Worm (Caenorhabditis elegans) whole organism, L1 larva: ENCODE results near the gene hlh-32.
"Not testable (repeated sequence)": the region's sequence is repeated elsewhere in the genome, so short reads cannot be mapped to it uniquely, and the experiment has no call there.

Experiments
- C04F5.9 ChIP-seq: sonication (generic microtip); optimal IDR thresholded peaks from 2 replicates; lab custom pipeline; 2016; ENCODE audit warnings: missing genetic modification characterization, missing compliant biosample characterization
- C34B4.2 ChIP-seq: sonication (generic microtip); optimal IDR thresholded peaks from 2 replicates; lab custom pipeline; 2017; ENCODE audit warnings: mild to moderate bottlenecking, missing genetic modification characterization, missing compliant biosample characterization
- Y116A8C.19 ChIP-seq: sonication (generic microtip); optimal IDR thresholded peaks from 2 replicates; lab custom pipeline; 2016; ENCODE audit warnings: missing compliant biosample characterization, missing genetic modification characterization, borderline replicate concordance
- ama-1 ChIP-seq: fragments of 150-350 bp; optimal IDR thresholded peaks from 2 replicates; lab custom pipeline; 2014
- ceh-63 ChIP-seq: fragments of 200-800 bp; sonication (Bioruptor generic); optimal IDR thresholded peaks from 2 replicates; lab custom pipeline; 2018; ENCODE audit warnings: mild to moderate bottlenecking, missing genetic modification characterization, missing compliant biosample characterization
- ces-1 ChIP-seq: fragments of 150-350 bp; optimal IDR thresholded peaks from 2 replicates; lab custom pipeline; 2014; ENCODE audit warnings: missing biosample characterization, missing genetic modification reagents, missing genetic modification characterization
- efl-1 ChIP-seq, 4 experiments: fragments of 150-350 bp; optimal IDR thresholded peaks in 3 of 4; peaks in 1 of 4; 1 replicate in 1 of 4; 2 replicates in 3 of 4; lab custom pipeline; 2014; ENCODE audit warnings: missing biosample characterization in 2 of 4, missing genetic modification characterization in 2 of 4, missing genetic modification reagents in 2 of 4
- efl-3 ChIP-seq: fragments of 200-800 bp; sonication (Bioruptor generic); optimal IDR thresholded peaks from 2 replicates; lab custom pipeline; 2018; ENCODE audit warnings: mild to moderate bottlenecking, missing genetic modification characterization, missing compliant biosample characterization
- egl-13 ChIP-seq: sonication (generic microtip); optimal IDR thresholded peaks from 2 replicates; lab custom pipeline; 2016; ENCODE audit warnings: missing genotype, missing genetic modification reagents, missing genetic modification characterization, missing compliant biosample characterization
- egl-27 ChIP-seq, 2 experiments: fragments of 150-350 bp in 1 of 2; sonication (generic microtip); optimal IDR thresholded peaks; 3 replicates each; lab custom pipeline; 2017 to 2018; ENCODE audit warnings: missing biosample characterization in 2 of 2, missing genetic modification characterization in 2 of 2, missing genetic modification reagents in 2 of 2
- elt-2 ChIP-seq: sonication (generic microtip); optimal IDR thresholded peaks from 2 replicates; lab custom pipeline; 2016; ENCODE audit warnings: missing genetic modification characterization, mild to moderate bottlenecking, inconsistent platforms, missing compliant biosample characterization, missing genetic modification reagents
- ets-5 ChIP-seq: fragments of 200-800 bp; sonication (Bioruptor generic); IDR thresholded peaks from 2 replicates; pipeline ENCODE4 v1.3.6; 2022; ENCODE audit warnings: missing genetic modification characterization, missing compliant biosample characterization
- fkh-10 ChIP-seq: sonication (generic microtip); optimal IDR thresholded peaks from 2 replicates; lab custom pipeline; 2017; ENCODE audit warnings: missing biosample characterization, missing genetic modification reagents, missing genetic modification characterization
- fkh-8 ChIP-seq: sonication (generic microtip); optimal IDR thresholded peaks from 2 replicates; lab custom pipeline; 2016; ENCODE audit warnings: mild to moderate bottlenecking, missing genetic modification characterization, missing compliant biosample characterization
- grh-1 ChIP-seq: fragments of 200-800 bp; sonication (Bioruptor generic); IDR thresholded peaks from 2 replicates; pipeline ENCODE4 v1.3.6; 2022; ENCODE audit warnings: missing genetic modification reagents, missing genetic modification characterization, missing compliant biosample characterization
- irx-1 ChIP-seq: sonication (generic microtip); optimal IDR thresholded peaks from 2 replicates; lab custom pipeline; 2016; ENCODE audit warnings: missing genetic modification characterization, missing compliant biosample characterization
- isw-1 ChIP-seq: fragments of 200-800 bp; sonication (Bioruptor generic); IDR thresholded peaks from 2 replicates; pipeline ENCODE4 v1.3.6; 2022; ENCODE audit warnings: missing genetic modification characterization, missing compliant biosample characterization
- jun-1 ChIP-seq: fragments of 150-350 bp; optimal IDR thresholded peaks from 2 replicates; lab custom pipeline; 2014; ENCODE audit warnings: missing biosample characterization, missing genetic modification reagents, missing genetic modification characterization
- lin-14 ChIP-seq: fragments of 200-800 bp; sonication (Bioruptor generic); optimal IDR thresholded peaks from 2 replicates; lab custom pipeline; 2018; ENCODE audit warnings: mild to moderate bottlenecking, missing genetic modification characterization, moderate library complexity, missing compliant biosample characterization
- lin-35 ChIP-seq, 2 experiments: fragments of 150-350 bp; optimal IDR thresholded peaks; 2 replicates each; lab custom pipeline; 2014; ENCODE audit warnings: missing biosample characterization in 2 of 2, missing genetic modification characterization in 2 of 2, missing genetic modification reagents in 2 of 2
- lir-3 ChIP-seq: sonication (generic microtip); optimal IDR thresholded peaks from 2 replicates; lab custom pipeline; 2016; ENCODE audit warnings: mild to moderate bottlenecking, missing genetic modification characterization, moderate library complexity, missing compliant biosample characterization; ENCODE audit not compliant: poor library complexity
- lsy-2 ChIP-seq, 2 experiments: fragments of 150-350 bp; optimal IDR thresholded peaks; 2 replicates each; lab custom pipeline; 2014; ENCODE audit warnings: missing biosample characterization in 2 of 2, missing genetic modification characterization in 2 of 2
- mdl-1 ChIP-seq, 2 experiments: fragments of 150-350 bp; optimal IDR thresholded peaks; 2 replicates each; lab custom pipeline; 2014 to 2017; ENCODE audit warnings: missing biosample characterization in 2 of 2, missing genetic modification characterization in 2 of 2, inconsistent platforms in 1 of 2
- mef-2 ChIP-seq: fragments of 150-350 bp; optimal IDR thresholded peaks from 2 replicates; lab custom pipeline; 2014; ENCODE audit warnings: missing biosample characterization, missing genetic modification characterization
- nhr-12 ChIP-seq: sonication (generic microtip); optimal IDR thresholded peaks from 2 replicates; lab custom pipeline; 2017; ENCODE audit warnings: missing biosample characterization, missing genetic modification characterization
- nhr-19 ChIP-seq: fragments of 200-800 bp; sonication (Bioruptor generic); conservative IDR thresholded peaks from 2 replicates; pipeline ENCODE4 v1.3.6; 2022; ENCODE audit warnings: missing genetic modification characterization, missing compliant biosample characterization
- nhr-237 ChIP-seq: fragments of 150-350 bp; optimal IDR thresholded peaks from 2 replicates; lab custom pipeline; 2014; ENCODE audit warnings: missing biosample characterization, missing genetic modification characterization
- nhr-28 ChIP-seq: fragments of 150-350 bp; optimal IDR thresholded peaks from 2 replicates; lab custom pipeline; 2014; ENCODE audit warnings: missing biosample characterization, missing genetic modification characterization
- nhr-47 ChIP-seq: sonication (generic microtip); optimal IDR thresholded peaks from 2 replicates; lab custom pipeline; 2016; ENCODE audit warnings: mild to moderate bottlenecking, missing genetic modification characterization, moderate library complexity, missing compliant biosample characterization
- nhr-71 ChIP-seq: sonication (generic microtip); optimal IDR thresholded peaks from 2 replicates; lab custom pipeline; 2016; ENCODE audit warnings: mild to moderate bottlenecking, missing genetic modification characterization, moderate library complexity, missing compliant biosample characterization
- nhr-84 ChIP-seq: sonication (generic microtip); optimal IDR thresholded peaks from 2 replicates; lab custom pipeline; 2017; ENCODE audit warnings: missing biosample characterization, missing genetic modification characterization
- nhr-85 ChIP-seq: sonication (generic microtip); peaks from one replicate; lab custom pipeline; 2016; ENCODE audit warnings: missing genetic modification characterization, inconsistent platforms, missing compliant biosample characterization
- nhr-90 ChIP-seq: sonication (generic microtip); optimal IDR thresholded peaks from 2 replicates; lab custom pipeline; 2016; ENCODE audit warnings: mild to moderate bottlenecking, missing genetic modification characterization, missing compliant biosample characterization; ENCODE audit not compliant: poor library complexity
- snu-23 ChIP-seq: sonication (generic microtip); optimal IDR thresholded peaks from 2 replicates; lab custom pipeline; 2016; ENCODE audit warnings: missing genetic modification characterization, missing compliant biosample characterization
- tbx-2 ChIP-seq: sonication (generic microtip); optimal IDR thresholded peaks from 2 replicates; lab custom pipeline; 2016; ENCODE audit warnings: missing genetic modification characterization, missing compliant biosample characterization
- unc-130 ChIP-seq: fragments of 150-350 bp; optimal IDR thresholded peaks from 2 replicates; lab custom pipeline; 2017; ENCODE audit warnings: missing biosample characterization, missing genetic modification characterization, inconsistent platforms
- unc-30 ChIP-seq: sonication (generic microtip); optimal IDR thresholded peaks from 2 replicates; lab custom pipeline; 2017; ENCODE audit warnings: missing biosample characterization, missing genetic modification characterization
- unc-86 ChIP-seq: sonication (generic microtip); optimal IDR thresholded peaks from 2 replicates; lab custom pipeline; 2016; ENCODE audit warnings: missing genetic modification characterization, missing compliant biosample characterization
- vab-15 ChIP-seq: sonication (generic microtip); optimal IDR thresholded peaks from 2 replicates; lab custom pipeline; 2017; ENCODE audit warnings: missing genotype, mild to moderate bottlenecking, missing genetic modification characterization, missing compliant biosample characterization
- zip-4 ChIP-seq: fragments of 200-800 bp; sonication (Bioruptor generic); optimal IDR thresholded peaks from 2 replicates; lab custom pipeline; 2018; ENCODE audit warnings: mild to moderate bottlenecking, missing genetic modification characterization, moderate library complexity, missing compliant biosample characterization

hlh-32 gene

DNA sequence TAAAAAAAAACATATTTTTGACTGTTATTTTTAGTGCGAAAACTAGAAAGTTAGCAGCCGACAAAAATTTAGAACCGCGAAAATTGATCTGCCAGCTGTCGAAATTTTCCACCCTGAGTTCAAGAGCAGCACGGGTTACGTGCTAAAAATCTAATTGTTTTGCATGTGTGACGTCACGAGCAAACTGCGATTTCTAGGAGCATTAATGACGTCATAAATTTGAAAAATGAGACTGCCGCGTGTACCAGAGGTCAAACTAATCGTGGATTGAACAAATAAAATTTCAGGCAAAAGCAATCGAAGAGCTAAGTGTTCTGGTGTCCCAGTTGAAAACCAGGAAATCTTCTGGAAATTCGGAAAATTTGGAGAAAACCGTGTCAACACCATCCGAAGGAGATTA lies 1.5 kb downstream of the hlh-32 start:
- TF ChIP-seq efl-1 (optimal IDR thresholded peaks at IDR 0.05; lab: Kevin White, UChicago) = no peak
- TF ChIP-seq efl-1 (GFP tag; optimal IDR thresholded peaks at IDR 0.05 in 1 of 2; lab: Kevin White, UChicago) = peak in 1 of 2 experiments; percentile 50
- TF ChIP-seq mdl-1 (tag; optimal IDR thresholded peaks at IDR 0.05; lab: Kevin White, UChicago) = no peak

DNA sequence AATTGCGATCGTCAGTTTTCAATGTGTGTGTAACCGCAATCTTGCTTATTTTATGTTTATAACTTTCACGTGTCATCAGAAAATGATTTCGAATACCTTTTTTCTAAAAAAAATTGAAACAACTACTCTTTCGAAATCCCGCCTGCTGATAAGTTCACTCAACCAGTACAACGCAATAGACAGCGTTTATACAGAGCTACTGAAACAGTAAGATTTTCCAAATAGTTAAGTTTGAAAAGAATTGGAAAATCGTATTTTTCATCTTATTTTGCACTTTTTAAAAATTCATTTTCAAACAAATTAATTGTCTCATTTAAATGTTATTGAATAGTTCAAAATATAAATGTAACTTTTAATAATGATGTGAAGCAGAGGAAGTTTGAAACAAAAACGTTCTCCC lies 6.5 kb downstream of the hlh-32 start:
- TF ChIP-seq unc-130 (tag; lab: Kevin White, UChicago) (no peak), fkh-8 (tag; lab: Kevin White, UChicago) (no peak), jun-1 (tag; lab: Kevin White, UChicago) (no peak), isw-1 (GFP tag; lab: Robert Waterston, UW) (no peak), ets-5 (GFP tag; lab: Robert Waterston, UW) (no peak), lin-14 (GFP tag; lab: Kevin White, UChicago) (no peak), egl-27 (tag; optimal IDR thresholded peaks at IDR 0.05; lab: Kevin White, UChicago) (no peak), nhr-84 (tag; lab: Kevin White, UChicago) (no peak), zip-4 (no peak), C34B4.2 (no peak), mef-2 (tag; lab: Kevin White, UChicago) (no peak)

DNA sequence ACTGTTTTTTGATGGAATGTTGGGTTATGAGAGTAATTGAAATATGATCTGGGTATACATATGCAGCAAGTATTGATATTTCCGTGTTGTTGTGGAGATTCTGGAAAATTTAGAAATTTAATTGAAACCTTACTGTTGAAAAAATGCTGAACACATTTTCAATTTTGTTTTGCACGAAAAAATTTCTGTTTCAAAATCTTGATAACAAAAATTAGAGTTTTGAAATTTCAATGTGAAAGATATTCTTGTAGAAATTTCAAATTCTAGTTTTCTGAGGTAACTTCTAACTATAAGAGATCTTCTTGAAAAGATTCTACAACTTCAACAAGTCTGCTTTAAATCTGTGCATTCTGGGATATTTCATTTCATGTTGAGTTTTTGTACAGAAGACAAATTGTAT lies 13.8 kb downstream of the hlh-32 start:
- TF ChIP-seq fkh-10 (GFP tag; lab: Kevin White, UChicago) (no peak), ets-5 (GFP tag; lab: Robert Waterston, UW) (no peak), ces-1 (GFP tag; lab: Kevin White, UChicago) (no peak), ceh-63 (GFP tag; lab: Kevin White, UChicago) (no peak), grh-1 (GFP tag; lab: Robert Waterston, UW) (no peak), unc-86 (tag; lab: Kevin White, UChicago) (no peak), irx-1 (no peak), tbx-2 (no peak), nhr-19 (GFP tag; lab: Robert Waterston, UW) (no peak), nhr-47 (tag; lab: Kevin White, UChicago) (no peak)

DNA sequence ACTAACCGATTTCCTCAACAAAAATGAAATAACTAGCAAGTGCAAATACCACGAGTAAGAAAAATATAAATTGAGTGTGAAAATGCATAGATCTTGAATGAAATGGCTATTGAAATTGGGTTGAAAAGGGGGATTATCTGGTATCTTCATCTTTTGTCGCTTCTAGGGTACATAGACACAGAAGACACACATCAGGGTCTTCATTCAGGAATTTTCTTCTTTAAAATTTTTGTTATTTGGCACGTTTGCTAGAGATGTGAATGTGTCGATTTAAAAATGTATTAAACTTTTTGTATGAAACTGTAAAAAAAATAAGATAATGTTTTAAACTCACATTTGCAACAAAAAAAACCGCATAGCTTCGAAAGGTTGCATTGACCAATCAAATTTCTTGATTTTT lies 14.8 kb downstream of the hlh-32 start, which contains the start of gene Y105C5B.25:
TSS of gene Y105C5B.25 (minus strand) at position 101 of the 400 bp plus-strand sequence.
- no peak for TF ChIP-seq mef-2 (tag; lab: Kevin White, UChicago)
- TF ChIP-seq nhr-237 = no peak
- no peak for TF ChIP-seq nhr-28 (tag; lab: Kevin White, UChicago)

DNA sequence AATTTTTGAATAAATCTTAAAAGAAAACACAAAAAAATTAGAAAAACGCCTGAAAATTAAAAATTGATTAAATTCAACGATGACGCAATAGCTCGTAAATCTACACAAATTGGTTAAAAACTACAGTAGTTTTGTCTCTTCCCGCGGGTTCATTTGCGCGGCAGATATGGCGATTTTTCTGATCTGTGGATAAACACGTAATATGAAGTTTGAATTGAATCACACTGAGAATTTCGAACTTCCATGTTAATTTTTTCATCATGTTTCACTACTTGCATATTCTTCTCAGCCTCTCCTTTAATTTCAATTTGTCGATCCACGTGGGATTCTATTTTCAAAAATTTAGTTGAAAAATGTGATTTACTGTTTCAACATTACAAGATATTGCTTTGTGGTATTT lies 35.1 kb downstream of the hlh-32 start:
- TF ChIP-seq nhr-47 (tag; lab: Kevin White, UChicago) = peak; percentile 32
- TF ChIP-seq efl-1 (optimal IDR thresholded peaks at IDR 0.05; lab: Kevin White, UChicago) = not testable (repeated sequence)
- peak in 1 of 2 experiments; percentile 29 for TF ChIP-seq efl-1 (GFP tag; optimal IDR thresholded peaks at IDR 0.05 in 1 of 2; lab: Kevin White, UChicago)
- TF ChIP-seq lir-3 = peak; percentile 13
- peak; percentile 44 for TF ChIP-seq elt-2 (tag; lab: Kevin White, UChicago)
- peak; percentile 41 for TF ChIP-seq nhr-90 (tag; lab: Kevin White, UChicago)
- TF ChIP-seq ama-1 (lab: Kevin White, UChicago) = peak; percentile 50
- peak in 1 of 2 experiments; percentile 29 for TF ChIP-seq lin-35 (GFP tag; optimal IDR thresholded peaks at IDR 0.05; lab: Kevin White, UChicago)
- TF ChIP-seq lsy-2 (tag; optimal IDR thresholded peaks at IDR 0.05; lab: Kevin White, UChicago) = peak in 1 of 2 experiments; percentile 12

DNA sequence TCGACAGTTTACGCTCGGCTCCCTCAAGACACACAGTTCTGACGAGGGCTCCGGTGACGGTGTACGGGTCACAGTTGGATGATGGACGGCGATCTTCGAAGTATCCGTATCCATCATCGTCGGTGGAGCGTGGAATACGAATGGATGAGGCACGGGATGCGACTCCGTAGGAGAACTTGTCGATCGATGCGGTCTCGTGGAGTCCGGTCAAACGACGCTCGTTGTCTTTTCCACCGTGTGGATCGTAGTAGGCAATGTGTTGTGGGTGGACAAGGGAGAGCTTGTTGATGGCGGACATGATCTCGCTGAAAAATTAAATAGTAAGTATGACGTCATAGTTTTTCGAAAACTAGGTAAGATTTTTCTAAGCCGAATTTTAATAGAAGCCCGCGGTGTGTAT lies 35.7 kb downstream of the hlh-32 start:
- TF ChIP-seq efl-1 (optimal IDR thresholded peaks at IDR 0.05; lab: Kevin White, UChicago) (no peak), efl-1 (GFP tag; optimal IDR thresholded peaks at IDR 0.05 in 1 of 2; lab: Kevin White, UChicago) (peak in 1 of 2 experiments; percentile 77), Y116A8C.19 (tag; lab: Kevin White, UChicago) (no peak), C34B4.2 (no peak), nhr-90 (tag; lab: Kevin White, UChicago) (peak; percentile 17), egl-13 (tag; lab: Kevin White, UChicago) (no peak), vab-15 (tag; lab: Kevin White, UChicago) (no peak), egl-27 (tag; optimal IDR thresholded peaks at IDR 0.05; lab: Kevin White, UChicago) (no peak), unc-30 (tag; lab: Kevin White, UChicago) (no peak), C04F5.9 (no peak), nhr-71 (tag; lab: Kevin White, UChicago) (peak; percentile 3), lin-35 (GFP tag; optimal IDR thresholded peaks at IDR 0.05; lab: Kevin White, UChicago) (peak in 1 of 2 experiments; percentile 14), efl-3 (GFP tag; lab: Kevin White, UChicago) (no peak), nhr-85 (tag; lab: Kevin White, UChicago) (peak; percentile 6), nhr-12 (tag; lab: Kevin White, UChicago) (no peak), snu-23 (GFP tag; lab: Kevin White, UChicago) (no peak), grh-1 (GFP tag; lab: Robert Waterston, UW) (0 out of 2 replicates have a peak, but pooled peaks have one; percentile 17)
